Worm (Caenorhabditis elegans): Measurements from ENCODE around the gene W10G11.1.

The W10G11.1 gene

ce11 chrII:3562419-3562818, 1.9 kb upstream of the W10G11.1 start, which contains the start of gene W10G11.3:
TSS of gene W10G11.3 (minus strand) at chrII:3562519.
- TF ChIP-seq dao-5 (tag; optimal IDR thresholded peaks at IDR 0.05) = no peak
- TF ChIP-seq W03F9.2 (tag; optimal IDR thresholded peaks at IDR 0.05) = no peak
- TF ChIP-seq him-1 (tag; optimal IDR thresholded peaks at IDR 0.05) = no peak

ce11 chrII:3561561-3561960, 1.1 kb upstream of the W10G11.1 start, which contains the start of gene W10G11.2:
TSS of gene W10G11.2 (minus strand) at chrII:3561661.
- TF ChIP-seq W03F9.2 (tag; optimal IDR thresholded peaks at IDR 0.05) = no peak
- TF ChIP-seq him-1 (tag; optimal IDR thresholded peaks at IDR 0.05) = no peak
- no peak for TF ChIP-seq dao-5 (tag; optimal IDR thresholded peaks at IDR 0.05)

ce11 chrII:3557417-3557816, 3.1 kb downstream of the W10G11.1 start, which contains the start of gene lgc-45:
TSS of gene lgc-45 (plus strand) at chrII:3557472.
- no peak for TF ChIP-seq W03F9.2 (tag; optimal IDR thresholded peaks at IDR 0.05)
- no peak for TF ChIP-seq him-1 (tag; optimal IDR thresholded peaks at IDR 0.05)
- no peak for TF ChIP-seq dao-5 (tag; optimal IDR thresholded peaks at IDR 0.05)

DNA sequence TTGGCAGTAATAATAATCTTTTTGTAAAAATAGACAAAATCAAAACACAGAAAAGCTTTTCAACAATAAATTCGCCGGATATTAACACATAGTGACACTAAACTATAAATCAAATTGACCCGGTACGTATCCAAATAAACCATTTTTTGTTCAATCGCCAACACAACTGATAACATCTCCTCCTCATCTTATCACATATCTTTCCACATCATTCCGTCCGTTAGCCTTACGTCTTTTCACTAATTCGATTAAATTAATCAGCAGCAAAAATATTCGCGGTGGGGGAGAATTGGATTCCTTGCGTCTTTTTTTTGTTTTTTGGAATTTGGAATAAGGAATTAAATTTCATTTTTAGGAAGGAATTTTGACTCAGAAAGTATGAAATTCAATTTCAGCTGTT, 3.9 kb downstream of the W10G11.1 start:
- no peak for TF ChIP-seq dao-5 (tag; optimal IDR thresholded peaks at IDR 0.05)
- no peak for TF ChIP-seq him-1 (tag; optimal IDR thresholded peaks at IDR 0.05)
- TF ChIP-seq W03F9.2 (tag; optimal IDR thresholded peaks at IDR 0.05) = no peak

- no peak for TF ChIP-seq dao-5 (tag; optimal IDR thresholded peaks at IDR 0.05)
- no peak for TF ChIP-seq W03F9.2 (tag; optimal IDR thresholded peaks at IDR 0.05)
- no peak for TF ChIP-seq him-1 (tag; optimal IDR thresholded peaks at IDR 0.05)
Observed at ce11 chrII:3555281-3555680, 5.2 kb downstream of the W10G11.1 start.

ce11 chrII:3554673-3555072, 5.8 kb downstream of the W10G11.1 start:
- TF ChIP-seq W03F9.2 (tag; optimal IDR thresholded peaks at IDR 0.05) = no peak
- TF ChIP-seq him-1 (tag; optimal IDR thresholded peaks at IDR 0.05) = no peak
- TF ChIP-seq dao-5 (tag; optimal IDR thresholded peaks at IDR 0.05) = no peak

DNA sequence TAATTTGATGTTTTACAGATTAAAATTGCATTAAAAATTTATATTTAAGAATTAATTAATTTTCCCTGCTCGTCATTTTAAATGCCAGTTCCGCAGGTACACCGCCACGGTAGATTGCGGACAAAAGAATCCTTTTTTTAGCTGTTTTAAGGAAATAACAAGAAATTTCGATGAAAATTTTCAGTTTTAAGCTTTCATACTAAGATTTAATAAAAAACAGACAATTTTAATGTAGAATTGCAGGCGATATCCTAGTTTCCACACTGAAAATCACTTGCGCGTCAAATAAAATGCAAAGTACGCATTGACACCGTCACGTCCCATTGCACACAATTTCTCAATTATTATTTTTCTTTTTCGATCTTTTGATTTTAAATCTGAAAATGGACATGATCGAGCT, 7.0 kb downstream of the W10G11.1 start, which contains the start of gene dnc-3:
Gene dnc-3, plus strand, starts transcription at position 272 of the 400 bp plus-strand sequence.
- peak; percentile 41 for TF ChIP-seq W03F9.2 (tag; optimal IDR thresholded peaks at IDR 0.05)
- TF ChIP-seq him-1 (tag; optimal IDR thresholded peaks at IDR 0.05) = no peak
- TF ChIP-seq dao-5 (tag; optimal IDR thresholded peaks at IDR 0.05) = no peak

DNA sequence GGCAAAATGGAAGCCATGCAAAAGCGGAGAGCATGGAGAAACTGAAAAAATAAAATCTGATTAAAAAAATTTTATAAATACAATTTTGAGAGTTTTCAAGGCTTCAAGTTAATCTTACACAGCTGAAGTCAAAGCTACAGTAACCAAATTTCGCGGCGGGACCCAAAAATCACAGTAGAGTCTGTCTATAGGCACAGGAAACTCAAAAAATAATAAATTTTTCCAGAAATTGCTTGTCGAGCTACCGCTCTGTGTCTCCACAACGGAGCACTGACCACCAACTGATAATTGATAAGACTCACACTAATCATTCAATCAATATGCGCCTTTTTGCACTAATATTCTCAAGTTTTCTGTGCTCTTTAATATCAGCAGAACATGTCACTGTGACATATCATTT, 10.1 kb downstream of the W10G11.1 start, which contains the start of gene W10G11.19:
Gene W10G11.19, plus strand, starts transcription at position 301 of the 400 bp plus-strand sequence.
- TF ChIP-seq W03F9.2 (tag; optimal IDR thresholded peaks at IDR 0.05) = no peak
- no peak for TF ChIP-seq dao-5 (tag; optimal IDR thresholded peaks at IDR 0.05)
- TF ChIP-seq him-1 (tag; optimal IDR thresholded peaks at IDR 0.05) = no peak

DNA sequence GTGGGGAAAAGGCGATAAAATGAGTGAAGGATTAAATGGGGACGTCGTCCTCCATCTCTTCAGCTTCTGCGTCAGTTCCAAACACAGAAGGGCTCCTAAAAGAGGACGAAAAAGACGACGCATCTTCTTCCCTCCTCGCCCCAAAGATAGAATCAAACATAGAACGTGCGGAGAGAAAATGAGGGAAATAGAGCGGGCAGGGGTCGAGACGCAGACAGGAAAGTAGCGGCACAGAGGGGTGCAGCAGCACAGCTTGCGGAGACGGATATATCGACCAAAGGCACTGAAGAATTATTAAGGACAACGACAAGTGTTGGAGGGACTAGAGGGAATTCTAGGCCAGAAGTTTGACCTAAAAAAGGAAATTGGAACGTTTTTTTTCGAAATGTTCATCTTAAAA, 13.2 kb downstream of the W10G11.1 start:
- TF ChIP-seq W03F9.2 (tag; optimal IDR thresholded peaks at IDR 0.05) = no peak
- peak; percentile 3 for TF ChIP-seq him-1 (tag; optimal IDR thresholded peaks at IDR 0.05)

- no peak for TF ChIP-seq W03F9.2 (tag; optimal IDR thresholded peaks at IDR 0.05)
- TF ChIP-seq him-1 (tag; optimal IDR thresholded peaks at IDR 0.05) = no peak
- TF ChIP-seq dao-5 (tag; optimal IDR thresholded peaks at IDR 0.05) = no peak
Observed at ce11 chrII:3546381-3546931, 14.0 kb downstream of the W10G11.1 start, which contains the start of gene apd-3. TSS of gene apd-3 (minus strand) at chrII:3546431.

- TF ChIP-seq dao-5 (tag; optimal IDR thresholded peaks at IDR 0.05) (no peak), him-1 (tag; optimal IDR thresholded peaks at IDR 0.05) (no peak), W03F9.2 (tag; optimal IDR thresholded peaks at IDR 0.05) (no peak)
Observed at ce11 chrII:3540151-3540550, 20.3 kb downstream of the W10G11.1 start.

- TF ChIP-seq dao-5 (tag; optimal IDR thresholded peaks at IDR 0.05) (no peak), him-1 (tag; optimal IDR thresholded peaks at IDR 0.05) (no peak), W03F9.2 (tag; optimal IDR thresholded peaks at IDR 0.05) (no peak)
Observed at ce11 chrII:3528256-3528655, 32.2 kb downstream of the W10G11.1 start, which contains the start of gene ncs-6. TSS of gene ncs-6 (minus strand) at chrII:3528516.

DNA sequence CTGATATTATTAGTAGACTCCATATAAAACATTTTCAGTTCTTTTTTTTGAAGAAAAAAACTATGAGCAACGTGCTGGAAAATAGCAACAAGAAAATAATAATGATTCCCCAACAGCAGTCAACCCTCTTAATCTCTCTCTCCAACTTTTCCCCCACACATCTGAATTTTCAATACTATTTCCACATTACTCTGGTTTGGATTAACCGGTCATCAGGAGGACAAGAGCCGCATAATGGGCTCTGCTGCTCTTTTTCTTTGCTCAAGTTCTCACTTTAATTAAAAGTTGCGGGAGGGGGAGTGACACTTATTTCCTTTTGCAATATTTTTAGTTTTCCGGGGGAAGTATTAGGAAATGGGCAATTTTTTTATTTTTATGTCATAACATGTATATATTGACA, 33.0 kb downstream of the W10G11.1 start:
- TF ChIP-seq dao-5 (tag; optimal IDR thresholded peaks at IDR 0.05) (no peak), W03F9.2 (tag; optimal IDR thresholded peaks at IDR 0.05) (no peak), him-1 (tag; optimal IDR thresholded peaks at IDR 0.05) (no peak)

DNA sequence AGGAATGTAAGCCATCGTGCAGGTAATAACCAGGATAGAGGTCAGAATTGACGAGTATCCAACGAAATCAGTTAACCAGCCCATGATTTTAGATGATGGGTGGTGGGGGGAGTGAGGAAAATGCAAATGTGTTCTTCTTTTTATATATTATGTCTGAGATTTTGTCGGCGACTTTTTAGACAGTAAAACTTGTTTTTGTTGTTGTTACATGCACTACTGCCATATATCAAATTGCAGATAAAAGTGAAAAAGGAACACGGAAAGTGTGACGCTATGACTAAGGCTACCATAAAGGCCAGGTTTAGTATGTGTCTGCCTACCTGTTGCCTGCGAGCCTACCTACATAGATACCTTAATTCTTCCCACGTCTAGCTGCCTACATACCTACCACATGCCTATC, 36.4 kb downstream of the W10G11.1 start, which contains the start of gene col-72:
Gene col-72, minus strand, starts transcription at position 101 of the 400 bp plus-strand sequence.
- TF ChIP-seq W03F9.2 (tag; optimal IDR thresholded peaks at IDR 0.05) (no peak), him-1 (tag; optimal IDR thresholded peaks at IDR 0.05) (no peak), dao-5 (tag; optimal IDR thresholded peaks at IDR 0.05) (no peak)

DNA sequence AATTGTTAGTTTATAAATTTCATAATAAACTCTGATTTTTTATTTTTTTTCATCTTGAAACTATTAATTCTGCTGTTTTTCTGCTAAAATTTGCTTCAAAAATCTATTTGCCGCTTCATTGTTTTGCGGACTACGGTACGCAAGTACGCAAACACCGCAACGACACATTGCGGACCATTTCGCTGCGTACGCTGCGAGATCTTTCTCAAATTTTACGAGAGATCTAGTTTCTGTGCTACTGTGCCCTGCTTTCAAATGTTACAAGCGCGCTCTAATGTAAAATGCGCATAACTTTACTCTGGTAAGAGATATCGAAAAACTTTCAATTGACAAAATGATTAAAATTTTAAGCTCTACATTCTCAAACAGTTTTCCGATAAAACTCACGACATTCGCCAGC, 36.9 kb downstream of the W10G11.1 start:
- TF ChIP-seq W03F9.2 (tag; optimal IDR thresholded peaks at IDR 0.05) (peak; percentile 10), him-1 (tag; optimal IDR thresholded peaks at IDR 0.05) (peak; percentile 51)

All from whole organism, L4/young adult.